Fruit fly (Drosophila melanogaster): Measurements from ENCODE around the gene CG7049.

DNA sequence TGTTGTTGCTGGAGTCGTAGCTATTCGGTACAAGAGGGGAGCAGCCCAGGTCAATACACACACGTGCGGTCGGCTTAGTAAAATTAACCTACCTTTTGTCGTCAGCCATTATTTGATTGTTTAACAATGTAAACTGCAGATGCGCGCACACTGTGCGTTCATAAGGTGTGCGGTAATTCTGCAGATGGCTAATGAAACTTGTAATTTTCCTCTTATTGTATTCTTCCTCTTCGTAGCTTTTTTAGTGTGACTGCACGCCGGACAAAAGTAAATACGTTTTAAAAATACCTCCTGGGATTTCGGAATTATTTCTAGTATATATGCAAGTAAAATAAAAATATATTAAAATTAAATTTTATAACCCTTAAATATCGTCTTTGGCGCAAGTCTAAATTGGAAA is 35.2 kb upstream of the CG7049 start, which contains the start of gene Prp4k:
- TF ChIP-seq Jra (GFP tag; optimal IDR thresholded peaks at IDR 0.05) = no peak
- no peak for TF ChIP-seq dmrt93B (GFP tag; optimal IDR thresholded peaks at IDR 0.05)
- TF ChIP-seq Mio (GFP tag; optimal IDR thresholded peaks at IDR 0.05) = no peak
- no peak for TF ChIP-seq lola (GFP tag; optimal IDR thresholded peaks at IDR 0.05)
- no peak for TF ChIP-seq br (GFP tag; optimal IDR thresholded peaks at IDR 0.05)
- no peak for TF ChIP-seq tai (GFP tag; optimal IDR thresholded peaks at IDR 0.05)
- TF ChIP-seq ey (GFP tag; optimal IDR thresholded peaks at IDR 0.05) = no peak
- TF ChIP-seq usp (GFP tag; optimal IDR thresholded peaks at IDR 0.05) = no peak
- TF ChIP-seq h (GFP tag; optimal IDR thresholded peaks at IDR 0.05) = no peak
- TF ChIP-seq CG32264 (GFP tag; optimal IDR thresholded peaks at IDR 0.05) = no peak
- no peak for TF ChIP-seq Dfd (GFP tag; optimal IDR thresholded peaks at IDR 0.05)
- TF ChIP-seq pan (optimal IDR thresholded peaks at IDR 0.05) = no peak
- no peak for TF ChIP-seq Myc (optimal IDR thresholded peaks at IDR 0.05)
- TF ChIP-seq fru (GFP tag; optimal IDR thresholded peaks at IDR 0.05) = no peak
